Worm (Caenorhabditis elegans) whole organism, L4 larva: ENCODE data around the gene tsp-11.

Experiments
- F49E8.2 ChIP-seq: sonication (generic microtip); optimal IDR thresholded peaks from 2 replicates; lab custom pipeline; 2016; ENCODE audit warnings: missing compliant biosample characterization, mild to moderate bottlenecking, missing genetic modification characterization, borderline replicate concordance
- Y105C5A.15 ChIP-seq: fragments of 200-800 bp; sonication (Bioruptor generic); IDR thresholded peaks from 2 replicates; pipeline ENCODE4 v1.3.6; 2022; ENCODE audit warnings: missing genetic modification characterization, missing compliant biosample characterization
- Y5F2A.4 ChIP-seq: fragments of 200-800 bp; sonication (Bioruptor generic); optimal IDR thresholded peaks from 2 replicates; lab custom pipeline; 2018; ENCODE audit warnings: mild to moderate bottlenecking, missing genetic modification characterization, missing compliant biosample characterization
- Y75B8A.6 ChIP-seq: fragments of 200-800 bp; sonication (Bioruptor generic); IDR thresholded peaks from 2 replicates; pipeline ENCODE4 v1.3.6; 2022; ENCODE audit warnings: missing genetic modification reagents, missing genetic modification characterization, missing compliant biosample characterization
- aha-1 ChIP-seq: fragments of 150-350 bp; peaks from one replicate; lab custom pipeline; 2014; ENCODE audit warnings: missing biosample characterization, missing genetic modification characterization
- arid-1 ChIP-seq: fragments of 200-800 bp; sonication (Bioruptor generic); conservative IDR thresholded peaks from 2 replicates; pipeline ENCODE4 v1.3.6; 2022; ENCODE audit warnings: missing genetic modification reagents, missing genetic modification characterization, missing compliant biosample characterization
- attf-4 ChIP-seq: sonication (generic microtip); optimal IDR thresholded peaks from 3 replicates; lab custom pipeline; 2017; ENCODE audit warnings: missing biosample characterization, missing genetic modification characterization
- ceh-44 ChIP-seq: fragments of 200-800 bp; sonication (Bioruptor generic); IDR thresholded peaks from 2 replicates; pipeline ENCODE4 v1.3.6; 2022; ENCODE audit warnings: missing genetic modification reagents, missing genetic modification characterization, missing compliant biosample characterization
- ceh-62 ChIP-seq: sonication (generic microtip); optimal IDR thresholded peaks from 2 replicates; lab custom pipeline; 2017; ENCODE audit warnings: missing biosample characterization, missing genetic modification characterization
- cey-2 ChIP-seq: sonication (generic microtip); optimal IDR thresholded peaks from 3 replicates; lab custom pipeline; 2017; ENCODE audit warnings: missing genetic modification characterization, mild to moderate bottlenecking, missing compliant biosample characterization, antibody characterized with exemption, borderline replicate concordance; ENCODE audit not compliant: insufficient read depth
- daf-12 ChIP-seq: fragments of 150-350 bp; optimal IDR thresholded peaks from 2 replicates; lab custom pipeline; 2014; ENCODE audit warnings: missing biosample characterization, missing genetic modification reagents, missing genetic modification characterization
- daf-16 ChIP-seq, 3 experiments: sonication (generic microtip); optimal IDR thresholded peaks; 2 replicates each; lab custom pipeline; 2016 to 2017; ENCODE audit warnings: missing genetic modification characterization in 3 of 3, missing genetic modification reagents in 3 of 3, mild to moderate bottlenecking in 2 of 3, missing compliant biosample characterization in 2 of 3, missing biosample characterization in 1 of 3, moderate library complexity in 1 of 3
- dmd-6 ChIP-seq: fragments of 200-800 bp; sonication (Bioruptor generic); IDR thresholded peaks from 2 replicates; pipeline ENCODE4 v1.3.6; 2022; ENCODE audit warnings: missing genetic modification reagents, missing genetic modification characterization, missing compliant biosample characterization
- dmd-8 ChIP-seq: fragments of 200-800 bp; sonication (Bioruptor generic); IDR thresholded peaks from 2 replicates; pipeline ENCODE4 v1.3.6; 2022; ENCODE audit warnings: missing genetic modification characterization, missing compliant biosample characterization
- dmd-9 ChIP-seq: fragments of 200-800 bp; sonication (Bioruptor generic); IDR thresholded peaks from 2 replicates; pipeline ENCODE4 v1.3.6; 2022; ENCODE audit warnings: missing genetic modification reagents, missing genetic modification characterization, missing compliant biosample characterization
- dve-1 ChIP-seq: sonication (generic microtip); optimal IDR thresholded peaks from 2 replicates; lab custom pipeline; 2017; ENCODE audit warnings: antibody characterized with exemption, mild to moderate bottlenecking, missing genetic modification characterization, missing compliant biosample characterization; ENCODE audit not compliant: insufficient read depth
- egl-27 ChIP-seq: sonication (generic microtip); optimal IDR thresholded peaks from 3 replicates; lab custom pipeline; 2017; ENCODE audit warnings: missing biosample characterization, missing genetic modification reagents, missing genetic modification characterization
- gei-8 ChIP-seq: fragments of 200-800 bp; sonication (Bioruptor generic); optimal IDR thresholded peaks from 2 replicates; lab custom pipeline; 2018; ENCODE audit warnings: mild to moderate bottlenecking, missing genetic modification characterization, missing compliant biosample characterization
- hif-1 ChIP-seq, 2 experiments: sonication (generic microtip); optimal IDR thresholded peaks; 2 replicates each; lab custom pipeline; 2016 to 2017; ENCODE audit warnings: missing compliant biosample characterization in 2 of 2, missing genetic modification characterization in 2 of 2, missing genetic modification reagents in 2 of 2, missing genotype in 2 of 2, mild to moderate bottlenecking in 1 of 2
- hlh-11 ChIP-seq: fragments of 200-800 bp; sonication (Bioruptor generic); optimal IDR thresholded peaks from 2 replicates; lab custom pipeline; 2018; ENCODE audit warnings: mild to moderate bottlenecking, missing genetic modification characterization, missing compliant biosample characterization
- hmg-1.1 ChIP-seq: fragments of 200-800 bp; sonication (Bioruptor generic); IDR thresholded peaks from 2 replicates; pipeline ENCODE4 v1.3.6; 2022; ENCODE audit warnings: missing genetic modification reagents, missing genetic modification characterization, missing compliant biosample characterization
- lin-15B ChIP-seq: fragments of 150-350 bp; sonication (generic microtip); optimal IDR thresholded peaks from 3 replicates; lab custom pipeline; 2014; ENCODE audit warnings: missing biosample characterization, missing genetic modification characterization
- lin-29 ChIP-seq: fragments of 200-800 bp; sonication (Bioruptor generic); IDR thresholded peaks from 2 replicates; pipeline ENCODE4 v1.3.6; 2022; ENCODE audit warnings: missing genetic modification reagents, missing genetic modification characterization, missing compliant biosample characterization
- lin-39 ChIP-seq: fragments of 150-350 bp; optimal IDR thresholded peaks from 2 replicates; lab custom pipeline; 2014; ENCODE audit warnings: missing biosample characterization, missing genetic modification reagents, missing genetic modification characterization
- lir-3 ChIP-seq: sonication (generic microtip); optimal IDR thresholded peaks from 2 replicates; lab custom pipeline; 2016; ENCODE audit warnings: mild to moderate bottlenecking, missing genetic modification characterization, missing compliant biosample characterization
- lsy-2 ChIP-seq, 2 experiments: fragments of 150-350 bp in 1 of 2; sonication (generic microtip) in 1 of 2; optimal IDR thresholded peaks; 2 replicates each; lab custom pipeline; 2014 to 2017; ENCODE audit warnings: missing biosample characterization in 2 of 2, missing genetic modification characterization in 2 of 2
- mdl-1 ChIP-seq, 2 experiments: fragments of 150-350 bp in 1 of 2; sonication (generic microtip) in 1 of 2; optimal IDR thresholded peaks; 2 replicates each; lab custom pipeline; 2014 to 2017; ENCODE audit warnings: missing biosample characterization in 2 of 2, missing genetic modification characterization in 2 of 2
- mdt-29 ChIP-seq: fragments of 200-800 bp; sonication (Bioruptor generic); IDR thresholded peaks from 2 replicates; pipeline ENCODE4 v1.3.6; 2022; ENCODE audit warnings: missing genetic modification reagents, missing genetic modification characterization, missing compliant biosample characterization
- mep-1 ChIP-seq: fragments of 150-350 bp; sonication (generic microtip); optimal IDR thresholded peaks from 3 replicates; lab custom pipeline; 2014; ENCODE audit warnings: missing biosample characterization, missing genetic modification characterization
- mes-2 ChIP-seq: sonication (generic microtip); optimal IDR thresholded peaks from 2 replicates; lab custom pipeline; 2016; ENCODE audit warnings: missing genotype, mild to moderate bottlenecking, missing genetic modification characterization, missing compliant biosample characterization; ENCODE audit not compliant: poor library complexity, severe bottlenecking
- mxl-3 ChIP-seq: fragments of 200-800 bp; sonication (Bioruptor generic); optimal IDR thresholded peaks from 2 replicates; lab custom pipeline; 2018; ENCODE audit warnings: mild to moderate bottlenecking, missing genetic modification characterization, missing compliant biosample characterization
- nhr-10 ChIP-seq: fragments of 150-350 bp; optimal IDR thresholded peaks from 2 replicates; lab custom pipeline; 2014; ENCODE audit warnings: missing biosample characterization, missing genetic modification characterization
- nhr-102 ChIP-seq: sonication (generic microtip); optimal IDR thresholded peaks from 2 replicates; lab custom pipeline; 2016; ENCODE audit warnings: mild to moderate bottlenecking, missing genetic modification characterization, moderate library complexity, missing compliant biosample characterization
- nhr-25 ChIP-seq: sonication (generic microtip); optimal IDR thresholded peaks from 2 replicates; lab custom pipeline; 2017; ENCODE audit warnings: missing genetic modification characterization, mild to moderate bottlenecking, missing compliant biosample characterization, antibody characterized with exemption, moderate library complexity, borderline replicate concordance; ENCODE audit not compliant: insufficient read depth
- nhr-28 ChIP-seq: fragments of 150-350 bp; optimal IDR thresholded peaks from 2 replicates; lab custom pipeline; 2014; ENCODE audit warnings: missing biosample characterization, missing genetic modification characterization
- nhr-42 ChIP-seq: fragments of 200-800 bp; sonication (Bioruptor generic); IDR thresholded peaks from 2 replicates; pipeline ENCODE4 v1.3.6; 2022; ENCODE audit warnings: missing genetic modification characterization, missing compliant biosample characterization
- nhr-48 ChIP-seq: sonication (generic microtip); optimal IDR thresholded peaks from 2 replicates; lab custom pipeline; 2016; ENCODE audit warnings: mild to moderate bottlenecking, missing genetic modification characterization, missing compliant biosample characterization
- nhr-77 ChIP-seq: fragments of 150-350 bp; optimal IDR thresholded peaks from 2 replicates; lab custom pipeline; 2014; ENCODE audit warnings: missing biosample characterization, missing genetic modification characterization
- php-3 ChIP-seq: fragments of 200-800 bp; sonication (Bioruptor generic); IDR thresholded peaks from 2 replicates; pipeline ENCODE4 v1.3.6; 2022; ENCODE audit warnings: missing genetic modification reagents, missing genetic modification characterization, missing compliant biosample characterization
- pqm-1 ChIP-seq: sonication (generic microtip); optimal IDR thresholded peaks from 2 replicates; lab custom pipeline; 2017; ENCODE audit warnings: missing biosample characterization, missing genetic modification characterization
- set-16 ChIP-seq: fragments of 200-800 bp; sonication (Bioruptor generic); IDR thresholded peaks from 2 replicates; pipeline ENCODE4 v1.3.6; 2022; ENCODE audit warnings: missing genetic modification reagents, missing genetic modification characterization, missing compliant biosample characterization
- snpc-1.2 ChIP-seq: fragments of 200-800 bp; sonication (Bioruptor generic); IDR thresholded peaks from 2 replicates; pipeline ENCODE4 v1.3.6; 2022; ENCODE audit warnings: missing genetic modification reagents, missing genetic modification characterization, missing compliant biosample characterization
- tra-1 ChIP-seq: fragments of 200-800 bp; sonication (Bioruptor generic); IDR thresholded peaks from 2 replicates; pipeline ENCODE4 v1.3.6; 2022; ENCODE audit warnings: missing genetic modification reagents, missing genetic modification characterization, missing compliant biosample characterization
- unc-62 ChIP-seq, 3 experiments: fragments of 150-350 bp in 1 of 3; sonication (generic microtip); optimal IDR thresholded peaks in 2 of 3; peaks in 1 of 3; 1 replicate in 1 of 3; 2 replicates in 2 of 3; lab custom pipeline; 2014 to 2017; ENCODE audit warnings: missing biosample characterization in 3 of 3, missing genetic modification characterization in 3 of 3, missing genetic modification reagents in 3 of 3, missing genotype in 1 of 3
- zip-11 ChIP-seq: fragments of 200-800 bp; sonication (Bioruptor generic); IDR thresholded peaks from 2 replicates; pipeline ENCODE4 v1.3.6; 2022; ENCODE audit warnings: missing genetic modification characterization, missing compliant biosample characterization
- zip-2 ChIP-seq: fragments of 150-350 bp; optimal IDR thresholded peaks from 2 replicates; lab custom pipeline; 2014; ENCODE audit warnings: missing biosample characterization, missing genetic modification characterization
- ztf-7 ChIP-seq: fragments of 150-350 bp; optimal IDR thresholded peaks from 2 replicates; lab custom pipeline; 2014; ENCODE audit warnings: missing biosample characterization, missing genetic modification characterization

The tsp-11 gene

ce11 chrX:9212675-9213074 lies 49.7 kb downstream of the tsp-11 start (continued):
- no peak for TF ChIP-seq F49E8.2 (tag; lab: Kevin White, UChicago)
- no peak for TF ChIP-seq ztf-7 (tag; lab: Kevin White, UChicago)
- no peak for TF ChIP-seq Y75B8A.6 (GFP tag; lab: Robert Waterston, UW)

- no peak for TF ChIP-seq set-16
- TF ChIP-seq lsy-2 (tag; optimal IDR thresholded peaks at IDR 0.05; lab: Kevin White, UChicago) = no peak
- TF ChIP-seq lin-15B (tag; lab: Kevin White, UChicago) = no peak
- no peak for TF ChIP-seq php-3
- TF ChIP-seq lir-3 = no peak
- peak; percentile 31 for TF ChIP-seq mep-1 (tag; lab: Kevin White, UChicago)
- peak; percentile 97 for TF ChIP-seq aha-1 (tag; lab: Kevin White, UChicago)
- TF ChIP-seq attf-4 = no peak
- peak; percentile 42 for TF ChIP-seq nhr-25 (tag; lab: Kevin White, UChicago)
- peak; percentile 15 to 91 for TF ChIP-seq mdl-1 (tag; optimal IDR thresholded peaks at IDR 0.05; lab: Kevin White, UChicago)
- no peak for TF ChIP-seq cey-2 (tag; lab: Kevin White, UChicago)
- TF ChIP-seq nhr-48 (tag; lab: Kevin White, UChicago) = peak; percentile 83
- peak in 1 of 2 experiments; percentile 36 for TF ChIP-seq hif-1 (tag; optimal IDR thresholded peaks at IDR 0.05; lab: Kevin White, UChicago)
- no peak for TF ChIP-seq mdt-29 (GFP tag; lab: Robert Waterston, UW)
- no peak for TF ChIP-seq arid-1 (GFP tag; lab: Robert Waterston, UW)
- TF ChIP-seq nhr-10 = peak; percentile 41
- TF ChIP-seq ceh-44 (GFP tag; lab: Robert Waterston, UW) = no peak
- TF ChIP-seq ceh-62 = no peak
- no peak for TF ChIP-seq daf-12 (tag; lab: Kevin White, UChicago)
- TF ChIP-seq pqm-1 (tag; lab: Kevin White, UChicago) = no peak
- TF ChIP-seq gei-8 (GFP tag; lab: Kevin White, UChicago) = peak; percentile 22
- no peak for TF ChIP-seq lin-29 (GFP tag; lab: Robert Waterston, UW)
- TF ChIP-seq zip-2 (tag; lab: Kevin White, UChicago) = no peak
- TF ChIP-seq dmd-9 (GFP tag; lab: Robert Waterston, UW) = no peak
- TF ChIP-seq nhr-77 = peak; percentile 76
- no peak for TF ChIP-seq daf-16 (GFP tag; optimal IDR thresholded peaks at IDR 0.05; lab: Kevin White, UChicago)
- peak; percentile 81 for TF ChIP-seq daf-16 (tag; optimal IDR thresholded peaks at IDR 0.05; lab: Kevin White, UChicago)
- TF ChIP-seq egl-27 (tag; lab: Kevin White, UChicago) = no peak
- TF ChIP-seq hlh-11 (tag; lab: Kevin White, UChicago) = peak; percentile 84
- TF ChIP-seq lin-39 (tag; lab: Kevin White, UChicago) = no peak
- no peak for TF ChIP-seq zip-11 (GFP tag; lab: Robert Waterston, UW)
- TF ChIP-seq tra-1 (GFP tag; lab: Robert Waterston, UW) = 0 out of 2 replicates have a peak, but pooled peaks have one; percentile 39
- no peak for TF ChIP-seq Y5F2A.4 (GFP tag; lab: Kevin White, UChicago)
- no peak for TF ChIP-seq Y105C5A.15 (GFP tag; lab: Robert Waterston, UW)
- peak; percentile 67 for TF ChIP-seq mxl-3
- peak; percentile 35 for TF ChIP-seq nhr-102
- no peak for TF ChIP-seq F49E8.2 (tag; lab: Kevin White, UChicago)
- peak in 1 of 2 experiments; percentile 84 for TF ChIP-seq unc-62 (GFP tag; optimal IDR thresholded peaks at IDR 0.05 in 1 of 2; lab: Kevin White, UChicago)
- TF ChIP-seq unc-62 (tag; optimal IDR thresholded peaks at IDR 0.05; lab: Kevin White, UChicago) = no peak
- no peak for TF ChIP-seq snpc-1.2
- no peak for TF ChIP-seq hmg-1.1 (GFP tag; lab: Robert Waterston, UW)
- peak; percentile 88 for TF ChIP-seq nhr-28
- TF ChIP-seq mes-2 (tag; lab: Kevin White, UChicago) = peak; percentile 16
- no peak for TF ChIP-seq nhr-42 (GFP tag; lab: Robert Waterston, UW)
- TF ChIP-seq dmd-6 (GFP tag; lab: Robert Waterston, UW) = peak; percentile 82
- no peak for TF ChIP-seq dmd-8 (GFP tag; lab: Robert Waterston, UW)
- peak; percentile 76 for TF ChIP-seq dve-1 (tag; lab: Kevin White, UChicago)
These were observed 50.9 kb downstream of the tsp-11 start, which contains the start of gene C35B8.3 for ce11 chrX:9213873-9214341. Gene C35B8.3, plus strand, starts transcription at chrX:9213923.
